Worm (Caenorhabditis elegans): ENCODE measurements around the gene spe-36.

spe-36 gene

DNA sequence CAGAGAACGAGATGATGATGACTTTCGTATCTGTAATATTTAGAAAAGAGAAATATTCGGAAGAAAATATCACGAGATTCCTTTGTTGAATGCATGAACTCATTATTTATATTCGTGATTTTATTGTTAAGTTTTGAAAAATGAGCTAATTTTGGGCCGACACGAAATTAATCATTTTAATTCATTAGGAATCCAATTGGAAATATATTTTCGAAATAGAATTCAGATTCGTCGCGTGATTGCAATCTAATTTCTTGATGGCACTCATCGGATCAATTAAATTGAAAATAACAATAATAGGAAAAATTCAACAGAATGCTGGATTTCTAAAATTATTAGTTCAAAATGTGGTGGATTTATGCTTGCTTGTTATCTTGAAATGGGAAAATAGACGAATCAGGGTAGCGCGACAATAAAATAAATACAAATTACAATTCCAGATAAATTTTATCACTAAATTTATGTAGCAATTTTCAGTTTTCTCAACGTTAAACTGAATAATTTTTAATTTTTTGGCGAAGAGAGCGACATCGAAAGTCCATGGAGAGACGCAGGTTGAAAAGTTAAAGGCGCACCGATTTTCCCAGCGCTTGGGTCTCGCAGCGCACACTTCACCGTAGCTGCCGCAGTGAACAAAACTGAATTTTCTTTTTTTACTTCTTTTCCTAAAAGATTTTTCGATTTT is 9.8 kb upstream of the spe-36 start (continued):
- TF ChIP-seq ceh-44 (GFP tag; IDR thresholded peaks at IDR 0.05) (peak; percentile 52; the same call in 1 of the 2 replicates), lin-39 (tag; optimal IDR thresholded peaks at IDR 0.05) (no peak), egl-43 (GFP tag; IDR thresholded peaks at IDR 0.05) (0 out of 2 replicates have a peak, but pooled peaks have one; percentile 22), daf-8 (GFP tag; IDR thresholded peaks at IDR 0.05) (no peak), mxl-3 (GFP tag; optimal IDR thresholded peaks at IDR 0.05) (no peak), ama-1 (optimal IDR thresholded peaks at IDR 0.05) (peak; percentile 14), snpc-4 (tag; optimal IDR thresholded peaks at IDR 0.05) (no peak), spr-3 (GFP tag; optimal IDR thresholded peaks at IDR 0.05) (no peak), zag-1 (tag; optimal IDR thresholded peaks at IDR 0.05) (no peak), vab-7 (GFP tag; IDR thresholded peaks at IDR 0.05) (no peak), T20F7.1 (GFP tag; optimal IDR thresholded peaks at IDR 0.05) (no peak), ceh-20 (GFP tag; IDR thresholded peaks at IDR 0.05) (no peak), hlh-30 (tag; optimal IDR thresholded peaks at IDR 0.05; ENCODE audit: insufficient read depth) (peak; percentile 48), skn-1 (tag; optimal IDR thresholded peaks at IDR 0.05) (no peak), lin-13 (GFP tag; optimal IDR thresholded peaks at IDR 0.05) (peak; percentile 67), nhr-48 (tag; optimal IDR thresholded peaks at IDR 0.05) (peak; percentile 35), F44E2.7 (GFP tag; IDR thresholded peaks at IDR 0.05) (no peak), set-16 (GFP tag; IDR thresholded peaks at IDR 0.05) (peak; percentile 9; the same call in 1 of the 2 replicates), tra-1 (GFP tag; IDR thresholded peaks at IDR 0.05) (no peak), D1046.2 (GFP tag; IDR thresholded peaks at IDR 0.05) (no peak), hmg-1.1 (GFP tag; IDR thresholded peaks at IDR 0.05) (peak; percentile 58), ceh-82 (tag; optimal IDR thresholded peaks at IDR 0.05) (no peak), snpc-1.2 (GFP tag; IDR thresholded peaks at IDR 0.05) (peak; percentile 44; the same call in 1 of the 2 replicates), lin-29 (GFP tag; IDR thresholded peaks at IDR 0.05) (no peak), ceh-32 (tag; optimal IDR thresholded peaks at IDR 0.05; ENCODE audit: poor library complexity) (no peak), dpl-1 (GFP tag; optimal IDR thresholded peaks at IDR 0.05) (peak; percentile 63), ZK546.5 (tag; optimal IDR thresholded peaks at IDR 0.05) (no peak), nhr-42 (GFP tag; IDR thresholded peaks at IDR 0.05) (no peak), daf-19 (GFP tag; conservative IDR thresholded peaks at IDR 0.05) (no peak), fkh-10 (GFP tag; optimal IDR thresholded peaks at IDR 0.05) (peak; percentile 27), hif-1 (tag; optimal IDR thresholded peaks at IDR 0.05) (peak in 1 of 2 experiments; percentile 42), F37D6.2 (tag; optimal IDR thresholded peaks at IDR 0.05) (peak; percentile 27), lin-1 (GFP tag; IDR thresholded peaks at IDR 0.05) (no peak), nhr-102 (tag; optimal IDR thresholded peaks at IDR 0.05) (peak; percentile 54), php-3 (GFP tag; IDR thresholded peaks at IDR 0.05) (no peak), cey-2 (tag; optimal IDR thresholded peaks at IDR 0.05; ENCODE audit: borderline replicate concordance, insufficient read depth) (no peak), dmd-9 (GFP tag; IDR thresholded peaks at IDR 0.05) (no peak), gei-8 (GFP tag; optimal IDR thresholded peaks at IDR 0.05) (no peak), T26A8.4 (GFP tag; IDR thresholded peaks at IDR 0.05) (peak; percentile 58), dmd-8 (GFP tag; IDR thresholded peaks at IDR 0.05) (no peak), nhr-25 (tag; optimal IDR thresholded peaks at IDR 0.05; ENCODE audit: borderline replicate concordance, insufficient read depth) (no peak), spr-1 (tag; optimal IDR thresholded peaks at IDR 0.05) (peak; percentile 54), duxl-1 (tag; optimal IDR thresholded peaks at IDR 0.05; ENCODE audit: poor library complexity) (no peak), mes-2 (tag; optimal IDR thresholded peaks at IDR 0.05; ENCODE audit: poor library complexity, severe bottlenecking) (peak; percentile 86), lin-38 (GFP tag; IDR thresholded peaks at IDR 0.05) (peak; percentile 67), ztf-11 (tag; optimal IDR thresholded peaks at IDR 0.05) (no peak), ces-1 (GFP tag; optimal IDR thresholded peaks at IDR 0.05) (no peak), madf-5 (GFP tag; IDR thresholded peaks at IDR 0.05) (no peak), Y5F2A.4 (GFP tag; optimal IDR thresholded peaks at IDR 0.05) (peak; percentile 6)
